Fruit fly (Drosophila melanogaster) whole organism, prepupa: ENCODE data around the gene CG14106.

Source experiments
- Eip75B ChIP-seq: fragments of 200-800 bp; sonication (Bioruptor generic); optimal IDR thresholded peaks from 3 replicates; lab custom pipeline; 2016; ENCODE audit warnings: missing biosample characterization, missing genetic modification characterization
- Eip78C ChIP-seq: fragments of 200-800 bp; sonication (Bioruptor generic); peaks from one replicate; lab custom pipeline; 2016; ENCODE audit warnings: missing biosample characterization, missing genetic modification characterization
- Gug ChIP-seq: fragments of 200-800 bp; sonication (Bioruptor generic); IDR thresholded peaks from 2 replicates; pipeline ENCODE4 v1.3.6; 2022; ENCODE audit warnings: missing biosample characterization, missing genetic modification characterization
- eg ChIP-seq: fragments of 200-800 bp; sonication (Bioruptor generic); IDR thresholded peaks from 3 replicates; pipeline ENCODE4 v1.3.6; 2022; ENCODE audit warnings: missing biosample characterization, missing genetic modification characterization
- fkh ChIP-seq: fragments of 200-800 bp; sonication (Bioruptor generic); optimal IDR thresholded peaks from 3 replicates; lab custom pipeline; 2017; ENCODE audit warnings: missing biosample characterization, mild to moderate bottlenecking, missing genetic modification characterization, moderate library complexity

DNA sequence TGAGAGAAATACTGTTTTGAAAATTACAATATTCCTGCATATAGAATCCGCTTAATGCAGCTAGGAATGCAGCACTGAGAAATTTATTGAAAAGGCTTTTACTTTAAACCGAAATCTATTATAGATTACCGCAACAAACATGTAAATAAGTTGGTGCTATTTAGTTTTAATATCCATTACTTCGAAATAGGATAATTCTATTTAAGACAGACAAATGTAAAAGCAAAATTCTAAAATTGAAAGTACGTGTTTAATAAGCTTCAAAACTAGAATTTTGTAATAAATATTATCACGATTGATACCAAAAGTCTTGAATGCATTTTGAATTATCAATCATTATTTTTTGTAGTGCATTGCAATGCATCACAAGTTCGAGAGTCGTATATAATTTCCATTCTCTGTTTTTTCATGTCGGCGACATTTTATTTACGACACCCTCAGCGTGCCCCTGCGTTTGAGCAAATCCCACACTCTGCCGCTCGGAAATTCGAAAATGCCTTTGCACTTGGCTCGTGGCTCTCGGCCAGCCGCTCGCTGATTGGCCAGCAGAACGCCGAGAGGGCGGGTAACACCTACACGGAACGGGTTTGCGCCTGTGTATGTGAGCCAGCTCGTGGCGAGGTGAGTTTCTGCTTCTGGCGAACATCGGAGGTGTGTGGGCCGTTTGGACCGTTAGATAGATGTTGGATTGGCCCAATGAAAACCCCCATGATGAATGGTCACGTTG is 22.2 kb downstream of the CG14106 start:
- TF ChIP-seq Gug (GFP tag; lab: Robert Waterston, UW) (no peak), eg (GFP tag; lab: Robert Waterston, UW) (no peak), Eip78C (peak; percentile 68), fkh (no peak), Eip75B (GFP tag; lab: Kevin White, UChicago) (no peak)
